Fruit fly (Drosophila melanogaster) whole organism, adult: ENCODE measurements around the gene Syp.

ENCODE experiments used
- CG11617 ChIP-seq: fragments of 200-800 bp; sonication (Bioruptor generic); optimal IDR thresholded peaks from 2 replicates; lab custom pipeline; 2017; ENCODE audit warnings: mild to moderate bottlenecking, missing biosample characterization, missing genetic modification reagents, missing genetic modification characterization
- CG12768 ChIP-seq: fragments of 200-800 bp; sonication (Bioruptor generic); optimal IDR thresholded peaks from 2 replicates; lab custom pipeline; 2017; ENCODE audit warnings: missing biosample characterization, missing genetic modification characterization, mild to moderate bottlenecking, moderate library complexity, missing genetic modification reagents
- CG14711 ChIP-seq: fragments of 200-800 bp; sonication (Bioruptor generic); optimal IDR thresholded peaks from 2 replicates; lab custom pipeline; 2018; ENCODE audit warnings: missing biosample characterization, mild to moderate bottlenecking, missing genetic modification characterization, moderate library complexity
- CG1620 ChIP-seq: fragments of 200-800 bp; sonication (Bioruptor generic); optimal IDR thresholded peaks from 2 replicates; lab custom pipeline; 2016; ENCODE audit warnings: missing biosample characterization, missing genetic modification characterization
- CG33017 ChIP-seq: fragments of 200-800 bp; sonication (Bioruptor generic); optimal IDR thresholded peaks from 2 replicates; lab custom pipeline; 2018; ENCODE audit warnings: missing biosample characterization, mild to moderate bottlenecking, missing genetic modification characterization, moderate library complexity
- CG5204 ChIP-seq: fragments of 200-800 bp; sonication (Bioruptor generic); optimal IDR thresholded peaks from 2 replicates; lab custom pipeline; 2016; ENCODE audit warnings: missing biosample characterization, missing genetic modification characterization
- CG7045 ChIP-seq: fragments of 200-800 bp; sonication (Bioruptor generic); optimal IDR thresholded peaks from 2 replicates; lab custom pipeline; 2017; ENCODE audit warnings: missing biosample characterization, mild to moderate bottlenecking, missing genetic modification characterization
- CG7101 ChIP-seq: fragments of 200-800 bp; sonication (Bioruptor generic); optimal IDR thresholded peaks from 2 replicates; lab custom pipeline; 2018; ENCODE audit warnings: missing biosample characterization, mild to moderate bottlenecking, missing genetic modification characterization, moderate library complexity
- Clk ChIP-seq: fragments of 200-800 bp; sonication (Bioruptor generic); optimal IDR thresholded peaks from 2 replicates; lab custom pipeline; 2017; ENCODE audit warnings: missing biosample characterization, missing genetic modification characterization
- Crg-1 ChIP-seq: fragments of 200-800 bp; sonication (Bioruptor generic); optimal IDR thresholded peaks from 2 replicates; lab custom pipeline; 2016; ENCODE audit warnings: missing biosample characterization, missing genetic modification characterization
- Hr96 ChIP-seq: fragments of 200-800 bp; sonication (Bioruptor generic); optimal IDR thresholded peaks from 2 replicates; lab custom pipeline; 2016; ENCODE audit warnings: missing biosample characterization, missing genetic modification characterization
- Mnt ChIP-seq: fragments of 200-800 bp; sonication (Bioruptor generic); optimal IDR thresholded peaks from 2 replicates; lab custom pipeline; 2016; ENCODE audit warnings: missing biosample characterization, mild to moderate bottlenecking, missing genetic modification characterization
- bab1 ChIP-seq: fragments of 200-800 bp; sonication (Bioruptor generic); optimal IDR thresholded peaks from 3 replicates; lab custom pipeline; 2019; ENCODE audit warnings: missing biosample characterization, mild to moderate bottlenecking, missing genetic modification characterization, moderate library complexity
- cic ChIP-seq: fragments of 200-800 bp; sonication (Bioruptor generic); optimal IDR thresholded peaks from 2 replicates; lab custom pipeline; 2017; ENCODE audit warnings: missing biosample characterization, mild to moderate bottlenecking, missing genetic modification characterization, moderate library complexity
- cnc ChIP-seq, 2 experiments: fragments of >200 bp; optimal IDR thresholded peaks; 2 replicates each; lab custom pipeline; 2017
- kay ChIP-seq: fragments of 200-800 bp; sonication (Bioruptor generic); peaks from one replicate; lab custom pipeline; 2016; ENCODE audit warnings: missing biosample characterization, missing genetic modification characterization, borderline replicate concordance
- ovo ChIP-seq: fragments of 200-800 bp; sonication (Bioruptor generic); optimal IDR thresholded peaks from 2 replicates; lab custom pipeline; 2016; ENCODE audit warnings: missing biosample characterization, missing genetic modification characterization
- pad ChIP-seq: fragments of 200-800 bp; sonication (Bioruptor generic); optimal IDR thresholded peaks from 3 replicates; lab custom pipeline; 2017; ENCODE audit warnings: missing biosample characterization, missing genetic modification characterization, mild to moderate bottlenecking, moderate library complexity, missing genetic modification reagents
- tj ChIP-seq: fragments of 200-800 bp; sonication (Bioruptor generic); optimal IDR thresholded peaks from 3 replicates; lab custom pipeline; 2017; ENCODE audit warnings: missing biosample characterization, mild to moderate bottlenecking, missing genetic modification characterization, moderate library complexity
- toe ChIP-seq: fragments of 200-800 bp; sonication (Bioruptor generic); optimal IDR thresholded peaks from 2 replicates; lab custom pipeline; 2016; ENCODE audit warnings: missing biosample characterization, missing genetic modification characterization

Gene Syp

DNA sequence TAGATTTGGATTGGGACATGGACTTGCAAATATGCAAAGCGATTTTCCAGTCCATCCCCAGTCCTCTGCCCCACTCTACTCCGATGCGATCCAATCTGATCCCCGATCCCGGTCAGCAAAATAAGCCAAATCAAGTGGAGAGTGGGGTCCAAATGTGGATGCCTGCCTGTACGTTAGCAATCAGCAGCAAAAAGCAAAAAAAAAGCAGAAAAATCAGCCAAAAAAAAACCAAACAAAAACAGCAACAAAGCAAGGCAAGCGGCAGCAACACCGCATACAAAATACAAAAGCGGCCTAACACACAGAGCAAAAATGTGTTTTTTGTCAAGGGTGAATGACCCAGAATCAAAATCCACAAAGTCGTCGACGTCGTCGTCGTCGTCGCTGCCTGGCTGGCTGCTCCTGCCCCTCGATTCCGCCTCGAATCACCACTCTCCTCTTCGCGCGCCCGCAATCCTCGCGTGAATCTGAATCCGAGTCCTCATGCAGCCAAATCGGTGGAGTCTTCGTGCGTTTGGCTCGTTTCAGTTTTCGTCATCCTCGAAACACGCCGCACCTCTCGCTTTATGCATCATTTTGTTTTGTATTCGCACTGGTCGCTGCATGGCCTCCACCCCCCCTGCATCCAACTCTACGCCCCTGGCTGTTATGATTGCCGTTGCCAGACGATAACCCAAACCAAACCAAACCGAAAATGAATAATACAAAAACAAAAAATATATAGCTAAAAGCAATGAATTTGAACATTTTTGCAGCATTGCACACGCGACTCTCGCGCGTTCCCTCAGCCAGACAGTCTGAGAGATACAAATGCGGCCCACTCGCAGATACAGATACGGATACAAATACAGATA is 9.0 kb downstream of the Syp start:
- TF ChIP-seq cic (GFP tag; lab: Kevin White, UChicago) (no peak), tj (GFP tag; lab: Kevin White, UChicago) (peak; percentile 20)

DNA sequence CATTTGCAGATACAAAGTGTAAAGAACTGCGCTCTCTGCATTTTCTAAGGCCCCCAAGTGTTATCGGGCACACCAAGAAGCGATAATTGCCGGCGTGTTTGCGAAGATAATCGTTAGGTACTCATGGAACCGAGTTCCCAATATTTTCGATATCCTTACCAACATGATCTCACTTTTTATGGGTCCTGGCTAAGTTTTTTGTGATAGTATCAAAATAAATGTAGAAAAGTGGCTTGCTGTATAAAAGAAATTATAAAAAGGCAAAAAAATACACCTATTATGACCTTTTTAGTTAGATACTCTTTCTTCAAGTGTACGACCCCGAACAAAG is 9.6 kb downstream of the Syp start:
- TF ChIP-seq pad (GFP tag; lab: Kevin White, UChicago) = no peak
- no peak for TF ChIP-seq ovo
- TF ChIP-seq Hr96 (GFP tag; lab: Kevin White, UChicago) = no peak
- no peak for TF ChIP-seq CG1620 (GFP tag; lab: Kevin White, UChicago)
- TF ChIP-seq Mnt (GFP tag; lab: Kevin White, UChicago) = no peak
- TF ChIP-seq tj (GFP tag; lab: Kevin White, UChicago) = no peak
- TF ChIP-seq CG14711 (tag; lab: Kevin White, UChicago) = no peak
- no peak for TF ChIP-seq CG5204 (GFP tag; lab: Kevin White, UChicago)
- TF ChIP-seq Clk = no peak
- TF ChIP-seq CG33017 (tag; lab: Kevin White, UChicago) = no peak

DNA sequence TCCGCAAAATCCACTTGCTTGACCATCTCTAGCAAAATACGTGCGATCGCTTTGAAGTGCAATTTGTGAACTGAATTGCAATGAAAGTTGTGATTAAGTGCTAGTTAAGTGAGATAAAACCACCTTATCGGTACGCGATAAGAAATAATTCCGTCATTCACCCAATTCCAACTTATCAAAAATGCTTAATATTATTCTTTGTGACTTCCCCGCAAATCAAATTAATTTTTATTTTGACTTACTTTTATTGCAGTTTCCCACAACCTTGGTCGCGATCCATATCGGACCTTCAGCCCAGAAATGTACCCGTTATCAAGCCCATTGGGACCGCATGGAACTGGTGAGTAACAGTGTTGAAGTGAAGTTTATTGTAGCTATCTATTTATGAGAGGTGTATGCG is 16.0 kb downstream of the Syp start, which contains the start of gene Takl1:
Takl1 (minus strand) TSS at position 59 of the 400 bp plus-strand sequence.
- TF ChIP-seq CG11617 (GFP tag; lab: Kevin White, UChicago) (no peak), cic (GFP tag; lab: Kevin White, UChicago) (peak; percentile 17), ovo (no peak), toe (GFP tag; lab: Kevin White, UChicago) (no peak), CG5204 (GFP tag; lab: Kevin White, UChicago) (no peak), Hr96 (GFP tag; lab: Kevin White, UChicago) (no peak), bab1 (GFP tag; lab: Kevin White, UChicago) (no peak), Mnt (GFP tag; lab: Kevin White, UChicago) (no peak)

DNA sequence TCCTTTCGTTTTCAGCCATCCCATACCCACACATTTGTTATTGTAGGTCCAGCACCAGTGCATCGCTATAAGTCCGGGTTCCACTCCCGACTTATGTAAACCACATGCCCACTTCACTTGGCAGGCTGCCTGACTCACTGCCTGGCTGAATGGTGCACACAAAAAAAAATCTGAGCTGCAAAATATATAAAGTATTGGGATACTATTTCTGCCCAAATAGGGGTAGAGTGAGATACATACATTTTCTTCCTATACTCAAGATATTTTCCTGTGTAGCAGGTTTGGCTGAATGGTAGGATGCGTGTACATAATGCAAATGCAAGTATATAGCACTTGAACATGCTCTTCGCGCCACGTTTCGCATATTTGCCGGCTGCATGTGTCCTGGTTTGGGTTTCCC is 16.6 kb downstream of the Syp start:
- no peak for TF ChIP-seq ovo
- no peak for TF ChIP-seq toe (GFP tag; lab: Kevin White, UChicago)
- no peak for TF ChIP-seq CG1620 (GFP tag; lab: Kevin White, UChicago)
- TF ChIP-seq pad (GFP tag; lab: Kevin White, UChicago) = no peak
- TF ChIP-seq CG11617 (GFP tag; lab: Kevin White, UChicago) = no peak
- no peak for TF ChIP-seq Hr96 (GFP tag; lab: Kevin White, UChicago)
- TF ChIP-seq CG14711 (tag; lab: Kevin White, UChicago) = no peak
- TF ChIP-seq Clk = no peak
- no peak for TF ChIP-seq CG33017 (tag; lab: Kevin White, UChicago)
- TF ChIP-seq cnc (optimal IDR thresholded peaks at IDR 0.05; lab: Kevin White, UChicago) = no peak
- TF ChIP-seq CG5204 (GFP tag; lab: Kevin White, UChicago) = no peak
- no peak for TF ChIP-seq cic (GFP tag; lab: Kevin White, UChicago)
- no peak for TF ChIP-seq Mnt (GFP tag; lab: Kevin White, UChicago)

DNA sequence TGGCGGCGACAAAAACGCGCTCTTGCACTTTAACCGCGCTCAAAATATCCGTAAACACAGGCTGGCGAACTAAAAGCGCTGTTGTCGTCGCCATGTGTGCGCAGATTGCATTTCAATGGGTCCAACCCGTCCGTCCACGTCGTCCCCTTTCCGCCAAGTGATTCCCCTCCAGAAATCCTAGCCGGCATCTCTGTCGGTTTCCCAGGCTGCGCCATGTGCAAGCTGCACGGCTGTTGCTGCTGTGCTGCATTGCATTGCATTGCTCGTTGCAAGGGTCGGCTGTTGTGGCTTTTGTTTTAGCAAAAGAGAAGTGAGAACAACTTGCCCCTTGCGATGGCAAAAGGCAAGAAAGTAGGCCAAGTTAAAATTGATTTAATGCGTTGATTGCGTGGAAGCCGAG is 17.6 kb downstream of the Syp start:
- TF ChIP-seq toe (GFP tag; lab: Kevin White, UChicago) (no peak), CG7101 (tag; lab: Kevin White, UChicago) (no peak), cic (GFP tag; lab: Kevin White, UChicago) (no peak), Clk (no peak), CG7045 (GFP tag; lab: Kevin White, UChicago) (no peak), tj (GFP tag; lab: Kevin White, UChicago) (no peak), ovo (no peak), Hr96 (GFP tag; lab: Kevin White, UChicago) (no peak), CG14711 (tag; lab: Kevin White, UChicago) (no peak)

DNA sequence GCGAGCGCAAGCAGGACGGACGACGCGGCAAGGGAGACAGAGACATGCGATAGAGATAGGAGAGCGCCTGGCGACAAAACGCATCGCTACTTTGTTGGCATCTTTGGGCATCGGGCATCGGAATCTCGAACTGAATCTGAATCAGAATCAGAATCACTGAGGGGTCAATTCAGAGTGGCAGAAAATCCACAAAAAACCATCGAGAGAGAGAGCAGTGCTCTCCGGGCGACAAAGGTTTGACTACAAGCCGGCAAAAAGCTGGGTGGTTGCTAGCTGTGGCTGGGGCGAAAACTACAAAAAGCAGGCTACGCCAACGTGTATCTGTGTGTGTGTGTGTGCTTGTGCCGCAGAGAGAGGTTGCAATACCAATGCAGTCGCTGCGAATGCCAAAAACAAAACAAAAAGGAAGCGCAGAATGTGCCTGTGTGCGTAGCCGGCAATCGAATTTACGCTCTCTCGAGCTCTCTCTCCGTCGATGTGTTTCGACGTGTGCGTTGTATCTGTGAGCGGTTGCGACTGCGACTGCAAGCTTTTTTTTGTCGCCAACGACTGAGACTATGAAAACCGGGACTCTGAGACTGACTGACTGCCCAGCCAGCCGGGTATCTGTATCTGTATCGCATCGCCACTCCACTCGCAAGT is 21.9 kb downstream of the Syp start:
- TF ChIP-seq ovo (peak; percentile 99), cic (GFP tag; lab: Kevin White, UChicago) (peak; percentile 100), CG33017 (tag; lab: Kevin White, UChicago) (peak; percentile 96), CG5204 (GFP tag; lab: Kevin White, UChicago) (peak; percentile 77), CG7045 (GFP tag; lab: Kevin White, UChicago) (peak; percentile 95), cnc (optimal IDR thresholded peaks at IDR 0.05; lab: Kevin White, UChicago) (no peak), CG7101 (tag; lab: Kevin White, UChicago) (peak; percentile 82), CG1620 (GFP tag; lab: Kevin White, UChicago) (peak; percentile 31), Hr96 (GFP tag; lab: Kevin White, UChicago) (peak; percentile 91), pad (GFP tag; lab: Kevin White, UChicago) (peak; percentile 79), bab1 (GFP tag; lab: Kevin White, UChicago) (peak; percentile 100), Clk (peak; percentile 99), kay (GFP tag; lab: Kevin White, UChicago) (peak; percentile 100), CG11617 (GFP tag; lab: Kevin White, UChicago) (peak; percentile 98), tj (GFP tag; lab: Kevin White, UChicago) (peak; percentile 94), toe (GFP tag; lab: Kevin White, UChicago) (peak; percentile 96), CG12768 (GFP tag; lab: Kevin White, UChicago) (peak; percentile 99), Mnt (GFP tag; lab: Kevin White, UChicago) (peak; percentile 93), Crg-1 (GFP tag; lab: Kevin White, UChicago) (peak; percentile 46), CG14711 (tag; lab: Kevin White, UChicago) (peak; percentile 77)
